Fruit fly (Drosophila melanogaster) whole organism, adult: ENCODE data around the gene mRpL32.

Source experiments
- CG11617 ChIP-seq: fragments of 200-800 bp; sonication (Bioruptor generic); optimal IDR thresholded peaks from 2 replicates; lab custom pipeline; 2017; ENCODE audit warnings: mild to moderate bottlenecking, missing biosample characterization, missing genetic modification reagents, missing genetic modification characterization
- CG12768 ChIP-seq: fragments of 200-800 bp; sonication (Bioruptor generic); optimal IDR thresholded peaks from 2 replicates; lab custom pipeline; 2017; ENCODE audit warnings: missing biosample characterization, missing genetic modification characterization, mild to moderate bottlenecking, moderate library complexity, missing genetic modification reagents
- CG14711 ChIP-seq: fragments of 200-800 bp; sonication (Bioruptor generic); optimal IDR thresholded peaks from 2 replicates; lab custom pipeline; 2018; ENCODE audit warnings: missing biosample characterization, mild to moderate bottlenecking, missing genetic modification characterization, moderate library complexity
- CG1620 ChIP-seq: fragments of 200-800 bp; sonication (Bioruptor generic); optimal IDR thresholded peaks from 2 replicates; lab custom pipeline; 2016; ENCODE audit warnings: missing biosample characterization, missing genetic modification characterization
- CG33017 ChIP-seq: fragments of 200-800 bp; sonication (Bioruptor generic); optimal IDR thresholded peaks from 2 replicates; lab custom pipeline; 2018; ENCODE audit warnings: missing biosample characterization, mild to moderate bottlenecking, missing genetic modification characterization, moderate library complexity
- CG5204 ChIP-seq: fragments of 200-800 bp; sonication (Bioruptor generic); optimal IDR thresholded peaks from 2 replicates; lab custom pipeline; 2016; ENCODE audit warnings: missing biosample characterization, missing genetic modification characterization
- CG7045 ChIP-seq: fragments of 200-800 bp; sonication (Bioruptor generic); optimal IDR thresholded peaks from 2 replicates; lab custom pipeline; 2017; ENCODE audit warnings: missing biosample characterization, mild to moderate bottlenecking, missing genetic modification characterization
- CG7101 ChIP-seq: fragments of 200-800 bp; sonication (Bioruptor generic); optimal IDR thresholded peaks from 2 replicates; lab custom pipeline; 2018; ENCODE audit warnings: missing biosample characterization, mild to moderate bottlenecking, missing genetic modification characterization, moderate library complexity
- Clk ChIP-seq: fragments of 200-800 bp; sonication (Bioruptor generic); optimal IDR thresholded peaks from 2 replicates; lab custom pipeline; 2017; ENCODE audit warnings: missing biosample characterization, missing genetic modification characterization
- Crg-1 ChIP-seq: fragments of 200-800 bp; sonication (Bioruptor generic); optimal IDR thresholded peaks from 2 replicates; lab custom pipeline; 2016; ENCODE audit warnings: missing biosample characterization, missing genetic modification characterization
- Hr96 ChIP-seq: fragments of 200-800 bp; sonication (Bioruptor generic); optimal IDR thresholded peaks from 2 replicates; lab custom pipeline; 2016; ENCODE audit warnings: missing biosample characterization, missing genetic modification characterization
- Mnt ChIP-seq: fragments of 200-800 bp; sonication (Bioruptor generic); optimal IDR thresholded peaks from 2 replicates; lab custom pipeline; 2016; ENCODE audit warnings: missing biosample characterization, mild to moderate bottlenecking, missing genetic modification characterization
- bab1 ChIP-seq: fragments of 200-800 bp; sonication (Bioruptor generic); optimal IDR thresholded peaks from 3 replicates; lab custom pipeline; 2019; ENCODE audit warnings: missing biosample characterization, mild to moderate bottlenecking, missing genetic modification characterization, moderate library complexity
- cic ChIP-seq: fragments of 200-800 bp; sonication (Bioruptor generic); optimal IDR thresholded peaks from 2 replicates; lab custom pipeline; 2017; ENCODE audit warnings: missing biosample characterization, mild to moderate bottlenecking, missing genetic modification characterization, moderate library complexity
- cnc ChIP-seq, 2 experiments: fragments of >200 bp; optimal IDR thresholded peaks; 2 replicates each; lab custom pipeline; 2017
- kay ChIP-seq: fragments of 200-800 bp; sonication (Bioruptor generic); peaks from one replicate; lab custom pipeline; 2016; ENCODE audit warnings: missing biosample characterization, missing genetic modification characterization, borderline replicate concordance
- ovo ChIP-seq: fragments of 200-800 bp; sonication (Bioruptor generic); optimal IDR thresholded peaks from 2 replicates; lab custom pipeline; 2016; ENCODE audit warnings: missing biosample characterization, missing genetic modification characterization
- pad ChIP-seq: fragments of 200-800 bp; sonication (Bioruptor generic); optimal IDR thresholded peaks from 3 replicates; lab custom pipeline; 2017; ENCODE audit warnings: missing biosample characterization, missing genetic modification characterization, mild to moderate bottlenecking, moderate library complexity, missing genetic modification reagents
- tj ChIP-seq: fragments of 200-800 bp; sonication (Bioruptor generic); optimal IDR thresholded peaks from 3 replicates; lab custom pipeline; 2017; ENCODE audit warnings: missing biosample characterization, mild to moderate bottlenecking, missing genetic modification characterization, moderate library complexity
- toe ChIP-seq: fragments of 200-800 bp; sonication (Bioruptor generic); optimal IDR thresholded peaks from 2 replicates; lab custom pipeline; 2016; ENCODE audit warnings: missing biosample characterization, missing genetic modification characterization

The mRpL32 gene

DNA sequence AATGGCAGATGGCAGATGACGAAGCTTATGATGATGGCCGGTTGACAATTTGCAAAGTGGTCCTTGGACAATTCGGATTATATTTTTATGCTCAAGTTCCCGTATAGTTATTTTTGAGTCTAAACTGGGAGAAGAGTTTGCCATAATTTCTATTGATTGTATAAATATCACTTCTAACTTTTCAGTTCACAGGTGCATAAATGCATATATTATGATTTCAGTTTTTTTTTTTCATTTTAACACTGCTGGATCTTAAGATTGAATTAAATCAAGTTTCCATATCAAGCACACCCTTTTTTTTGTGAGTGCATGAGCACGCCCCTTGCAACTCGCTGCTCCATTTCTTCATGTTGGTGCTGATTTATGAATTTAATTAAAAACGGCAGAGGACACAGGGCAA is 44.3 kb downstream of the mRpL32 start:
- TF ChIP-seq CG11617 (GFP tag; lab: Kevin White, UChicago): no peak
- no peak for TF ChIP-seq CG1620 (GFP tag; lab: Kevin White, UChicago)
- TF ChIP-seq Hr96 (GFP tag; lab: Kevin White, UChicago): no peak
- TF ChIP-seq pad (GFP tag; lab: Kevin White, UChicago): no peak
- TF ChIP-seq tj (GFP tag; lab: Kevin White, UChicago): no peak
- TF ChIP-seq Crg-1 (GFP tag; lab: Kevin White, UChicago): no peak
- TF ChIP-seq bab1 (GFP tag; lab: Kevin White, UChicago): no peak
- TF ChIP-seq toe (GFP tag; lab: Kevin White, UChicago): no peak
- no peak for TF ChIP-seq CG5204 (GFP tag; lab: Kevin White, UChicago)
- no peak for TF ChIP-seq CG12768 (GFP tag; lab: Kevin White, UChicago)
- TF ChIP-seq Mnt (GFP tag; lab: Kevin White, UChicago): no peak
- no peak for TF ChIP-seq cic (GFP tag; lab: Kevin White, UChicago)
- no peak for TF ChIP-seq cnc (optimal IDR thresholded peaks at IDR 0.05; lab: Kevin White, UChicago)
- no peak for TF ChIP-seq CG14711 (tag; lab: Kevin White, UChicago)
- no peak for TF ChIP-seq CG7101

DNA sequence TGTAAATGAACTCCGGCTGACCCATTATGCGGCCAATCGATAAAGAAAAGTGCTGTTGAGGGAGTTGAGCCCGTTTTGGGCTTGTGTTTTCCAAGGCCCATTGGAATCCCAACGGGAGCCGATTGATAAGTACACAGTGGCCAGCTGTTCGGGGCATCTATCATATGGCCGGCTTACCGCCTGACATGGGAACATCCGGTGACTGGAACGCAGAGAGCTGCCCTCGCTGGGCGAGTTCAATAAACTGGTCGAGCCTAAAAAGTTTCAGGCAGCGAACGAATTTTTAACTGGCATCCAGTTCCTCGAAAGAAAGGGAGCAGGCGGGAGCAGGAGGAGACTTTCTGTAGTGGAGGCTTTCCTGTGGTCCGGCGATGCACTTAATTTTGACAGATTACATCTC is 48.9 kb downstream of the mRpL32 start:
- TF ChIP-seq kay (no peak), CG7045 (GFP tag; lab: Kevin White, UChicago) (no peak), pad (GFP tag; lab: Kevin White, UChicago) (no peak), toe (GFP tag; lab: Kevin White, UChicago) (no peak), CG7101 (no peak), CG33017 (tag; lab: Kevin White, UChicago) (no peak), ovo (no peak), CG14711 (tag; lab: Kevin White, UChicago) (no peak), Clk (GFP tag; lab: Kevin White, UChicago) (no peak), cic (GFP tag; lab: Kevin White, UChicago) (no peak), Mnt (GFP tag; lab: Kevin White, UChicago) (no peak), CG1620 (GFP tag; lab: Kevin White, UChicago) (no peak), CG12768 (GFP tag; lab: Kevin White, UChicago) (no peak), cnc (optimal IDR thresholded peaks at IDR 0.05; lab: Kevin White, UChicago) (no peak), CG5204 (GFP tag; lab: Kevin White, UChicago) (no peak), tj (GFP tag; lab: Kevin White, UChicago) (no peak)
